Worm (Caenorhabditis elegans) whole organism, late embryonic: ENCODE data around the gene R13A5.15.

Experiments
- C08G9.2 ChIP-seq: sonication (generic microtip); optimal IDR thresholded peaks from 2 replicates; lab custom pipeline; 2016; ENCODE audit warnings: mild to moderate bottlenecking, missing genetic modification characterization, moderate library complexity, missing compliant biosample characterization
- K02D7.2 ChIP-seq: sonication (generic microtip); optimal IDR thresholded peaks from 2 replicates; lab custom pipeline; 2017; ENCODE audit warnings: mild to moderate bottlenecking, missing genetic modification characterization, missing compliant biosample characterization
- ceh-14 ChIP-seq: sonication (generic microtip); optimal IDR thresholded peaks from 2 replicates; lab custom pipeline; 2016; ENCODE audit warnings: missing genotype, missing genetic modification characterization, missing compliant biosample characterization
- ceh-2 ChIP-seq: sonication (generic microtip); optimal IDR thresholded peaks from 2 replicates; lab custom pipeline; 2016; ENCODE audit warnings: missing genotype, missing genetic modification characterization, missing compliant biosample characterization
- ceh-24 ChIP-seq: sonication (generic microtip); optimal IDR thresholded peaks from 2 replicates; lab custom pipeline; 2016; ENCODE audit warnings: mild to moderate bottlenecking, missing genetic modification characterization, missing compliant biosample characterization
- ceh-34 ChIP-seq: sonication (generic microtip); optimal IDR thresholded peaks from 2 replicates; lab custom pipeline; 2016; ENCODE audit warnings: mild to moderate bottlenecking, missing genetic modification characterization, missing compliant biosample characterization
- dve-1 ChIP-seq: sonication (generic microtip); optimal IDR thresholded peaks from 2 replicates; lab custom pipeline; 2017; ENCODE audit warnings: antibody characterized with exemption, mild to moderate bottlenecking, missing genetic modification characterization, missing compliant biosample characterization
- hlh-30 ChIP-seq: sonication (generic microtip); optimal IDR thresholded peaks from 2 replicates; lab custom pipeline; 2017; ENCODE audit warnings: antibody characterized with exemption, missing genetic modification characterization, missing compliant biosample characterization; ENCODE audit not compliant: insufficient read depth
- nhr-11 ChIP-seq: fragments of 150-350 bp; optimal IDR thresholded peaks from 2 replicates; lab custom pipeline; 2014; ENCODE audit warnings: missing biosample characterization, missing genetic modification characterization
- pax-1 ChIP-seq: fragments of 150-350 bp; optimal IDR thresholded peaks from 2 replicates; lab custom pipeline; 2014; ENCODE audit warnings: missing biosample characterization, missing genetic modification characterization
- pha-4 ChIP-seq: fragments of 150-350 bp; optimal IDR thresholded peaks from 2 replicates; lab custom pipeline; 2018; ENCODE audit warnings: missing biosample characterization, missing genetic modification reagents, missing genetic modification characterization
- pqm-1 ChIP-seq: sonication (generic microtip); optimal IDR thresholded peaks from 2 replicates; lab custom pipeline; 2016; ENCODE audit warnings: missing genetic modification characterization, missing compliant biosample characterization

DNA sequence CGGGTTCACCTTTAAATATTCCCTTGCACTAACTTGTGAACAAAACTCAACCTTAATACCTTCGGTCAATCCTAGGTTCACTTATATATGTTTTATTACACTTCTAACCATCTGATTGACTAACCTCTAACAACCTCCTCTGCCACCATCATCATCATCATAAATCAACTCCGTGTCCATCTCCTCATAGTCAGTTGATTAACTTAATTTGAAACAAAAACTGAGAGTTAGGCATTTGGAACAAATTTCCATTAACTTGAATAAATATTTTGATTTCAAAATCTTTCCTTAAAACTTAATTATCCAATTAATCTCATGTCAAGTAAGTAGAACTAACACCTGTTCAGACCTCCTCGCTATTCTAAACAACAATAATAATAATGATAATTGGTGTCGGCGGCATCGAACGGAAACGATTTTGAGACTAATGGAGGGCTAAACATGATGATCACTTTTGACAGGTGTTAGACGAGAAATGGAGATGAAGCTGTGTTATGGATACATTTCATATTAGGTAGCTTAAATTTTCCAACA lies 34.4 kb downstream of the R13A5.15 start:
- no peak for TF ChIP-seq pqm-1 (tag; lab: Kevin White, UChicago)
- no peak for TF ChIP-seq hlh-30 (tag; lab: Kevin White, UChicago)
- no peak for TF ChIP-seq ceh-14 (tag; lab: Kevin White, UChicago)
- no peak for TF ChIP-seq pax-1
- TF ChIP-seq pha-4 (tag; lab: Kevin White, UChicago): no peak
- no peak for TF ChIP-seq dve-1
- no peak for TF ChIP-seq K02D7.2 (tag; lab: Kevin White, UChicago)
- no peak for TF ChIP-seq ceh-24 (tag; lab: Kevin White, UChicago)
- TF ChIP-seq nhr-11: no peak
- TF ChIP-seq C08G9.2 (tag; lab: Kevin White, UChicago): no peak
- TF ChIP-seq ceh-2 (tag; lab: Kevin White, UChicago): no peak
- TF ChIP-seq ceh-34: no peak
